Worm (Caenorhabditis elegans) whole organism, L3 larva: ENCODE measurements around the gene C16D9.8.

ENCODE experiments used
- ZK546.5 ChIP-seq: sonication (generic microtip); optimal IDR thresholded peaks from 2 replicates; lab custom pipeline; 2017; ENCODE audit warnings: missing biosample characterization, missing genetic modification characterization
- aly-2 ChIP-seq: fragments of 150-350 bp; optimal IDR thresholded peaks from 2 replicates; lab custom pipeline; 2014; ENCODE audit warnings: missing biosample characterization, missing genetic modification characterization
- ceh-82 ChIP-seq: fragments of 150-350 bp; optimal IDR thresholded peaks from 2 replicates; lab custom pipeline; 2014; ENCODE audit warnings: missing biosample characterization, missing genetic modification characterization
- ceh-9 ChIP-seq: sonication (generic microtip); optimal IDR thresholded peaks from 2 replicates; lab custom pipeline; 2018; ENCODE audit warnings: missing biosample characterization, missing genetic modification characterization
- egl-27 ChIP-seq: sonication (generic microtip); optimal IDR thresholded peaks from 4 replicates; lab custom pipeline; 2017; ENCODE audit warnings: missing biosample characterization, missing genetic modification reagents, missing genetic modification characterization
- fkh-10 ChIP-seq: sonication (generic microtip); optimal IDR thresholded peaks from 2 replicates; lab custom pipeline; 2017; ENCODE audit warnings: missing biosample characterization, missing genetic modification reagents, missing genetic modification characterization
- lin-15B ChIP-seq: fragments of 150-350 bp; optimal IDR thresholded peaks from 2 replicates; lab custom pipeline; 2014; ENCODE audit warnings: missing biosample characterization, missing genetic modification characterization
- nhr-11 ChIP-seq: fragments of 150-350 bp; optimal IDR thresholded peaks from 2 replicates; lab custom pipeline; 2014; ENCODE audit warnings: missing biosample characterization, missing genetic modification characterization
- nhr-237 ChIP-seq: fragments of 150-350 bp; optimal IDR thresholded peaks from 2 replicates; lab custom pipeline; 2014; ENCODE audit warnings: missing biosample characterization, missing genetic modification characterization
- nhr-25 ChIP-seq: sonication (generic microtip); optimal IDR thresholded peaks from 2 replicates; lab custom pipeline; 2017; ENCODE audit warnings: missing biosample characterization, missing genetic modification characterization
- nhr-76 ChIP-seq: fragments of 150-350 bp; sonication (generic microtip); optimal IDR thresholded peaks from 5 replicates; lab custom pipeline; 2014; ENCODE audit warnings: missing biosample characterization, missing genetic modification characterization
- pqm-1 ChIP-seq: fragments of 150-350 bp; optimal IDR thresholded peaks from 2 replicates; lab custom pipeline; 2017; ENCODE audit warnings: missing biosample characterization, missing genetic modification characterization, inconsistent platforms
- unc-62 ChIP-seq: fragments of 150-350 bp; sonication (generic microtip); optimal IDR thresholded peaks from 4 replicates; lab custom pipeline; 2014; ENCODE audit warnings: missing biosample characterization, missing genetic modification reagents, missing genetic modification characterization
- zag-1 ChIP-seq: fragments of 150-350 bp; optimal IDR thresholded peaks from 2 replicates; lab custom pipeline; 2014; ENCODE audit warnings: missing biosample characterization, missing genetic modification characterization

DNA sequence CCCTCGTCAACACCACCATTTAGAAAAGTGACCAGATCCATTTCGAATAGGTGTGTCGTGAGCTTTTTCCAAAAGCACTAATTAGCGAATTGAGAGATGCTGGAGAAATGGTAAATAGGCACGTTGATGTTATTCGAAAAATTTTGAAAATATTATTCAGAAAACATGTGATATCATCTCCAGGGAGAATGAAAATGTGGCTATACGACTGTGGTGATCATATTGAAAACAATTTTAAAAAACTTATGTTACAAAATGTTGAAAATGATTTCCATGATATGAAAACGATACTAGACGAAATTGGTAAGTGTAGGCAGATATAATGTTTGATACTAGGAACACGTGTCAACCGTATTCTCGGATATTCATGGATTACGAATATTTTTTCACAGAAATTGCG lies 36.6 kb downstream of the C16D9.8 start, which contains the start of gene K07C11.10:
- TF ChIP-seq nhr-25 (tag; lab: Kevin White, UChicago) (no peak), aly-2 (tag; lab: Kevin White, UChicago) (no peak), ceh-9 (tag; lab: Kevin White, UChicago) (no peak), nhr-11 (tag; lab: Kevin White, UChicago) (no peak), nhr-237 (tag; lab: Kevin White, UChicago) (no peak), egl-27 (tag; lab: Kevin White, UChicago) (no peak), ZK546.5 (no peak), ceh-82 (tag; lab: Kevin White, UChicago) (no peak), lin-15B (tag; lab: Kevin White, UChicago) (no peak), nhr-76 (tag; lab: Kevin White, UChicago) (no peak), pqm-1 (tag; lab: Kevin White, UChicago) (no peak), fkh-10 (GFP tag; lab: Kevin White, UChicago) (no peak), zag-1 (tag; lab: Kevin White, UChicago) (no peak), unc-62 (no peak)
